Fruit fly (Drosophila melanogaster) whole organism, prepupa: Measurements from ENCODE around the gene CG13248.

Experiments used
- Blimp-1 ChIP-seq: fragments of 200-800 bp; sonication (Bioruptor generic); optimal IDR thresholded peaks from 3 replicates; lab custom pipeline; 2017; ENCODE audit warnings: missing biosample characterization, missing genetic modification characterization, mild to moderate bottlenecking, moderate library complexity, missing genetic modification reagents
- CG10631 ChIP-seq: fragments of 200-800 bp; sonication (Bioruptor generic); optimal IDR thresholded peaks from 2 replicates; lab custom pipeline; 2016; ENCODE audit warnings: missing biosample characterization, missing genetic modification characterization
- CG15336 ChIP-seq: fragments of 200-800 bp; sonication (Bioruptor generic); IDR thresholded peaks from 2 replicates; pipeline ENCODE4 v1.3.6; 2022; ENCODE audit warnings: missing biosample characterization, missing genetic modification characterization
- CG1621 ChIP-seq: fragments of 200-800 bp; sonication (Bioruptor generic); optimal IDR thresholded peaks from 3 replicates; lab custom pipeline; 2018; ENCODE audit warnings: missing biosample characterization, mild to moderate bottlenecking, missing genetic modification characterization
- CG31627 ChIP-seq: fragments of 200-800 bp; sonication (Bioruptor generic); optimal IDR thresholded peaks from 3 replicates; lab custom pipeline; 2016; ENCODE audit warnings: missing biosample characterization, missing genetic modification characterization
- CG32006 ChIP-seq: fragments of 200-800 bp; sonication (Bioruptor generic); optimal IDR thresholded peaks from 3 replicates; lab custom pipeline; 2017; ENCODE audit warnings: missing biosample characterization, mild to moderate bottlenecking, missing genetic modification characterization
- CG6163 ChIP-seq: fragments of 200-800 bp; sonication (Bioruptor generic); IDR thresholded peaks from 3 replicates; pipeline ENCODE4 v1.3.6; 2022; ENCODE audit warnings: missing biosample characterization, missing genetic modification characterization
- CG6276 ChIP-seq: fragments of 200-800 bp; sonication (Bioruptor generic); optimal IDR thresholded peaks from 2 replicates; lab custom pipeline; 2017; ENCODE audit warnings: missing biosample characterization, mild to moderate bottlenecking, missing genetic modification characterization
- CG6808 ChIP-seq: fragments of 200-800 bp; sonication (Bioruptor generic); optimal IDR thresholded peaks from 3 replicates; lab custom pipeline; 2017; ENCODE audit warnings: missing biosample characterization, missing genetic modification characterization, mild to moderate bottlenecking, moderate library complexity, missing genetic modification reagents
- CG8119 ChIP-seq: fragments of 200-800 bp; sonication (Bioruptor generic); IDR thresholded peaks from 3 replicates; pipeline ENCODE4 v1.3.6; 2022; ENCODE audit warnings: missing biosample characterization, missing genetic modification characterization
- CG8319 ChIP-seq: fragments of 200-800 bp; sonication (Bioruptor generic); optimal IDR thresholded peaks from 3 replicates; lab custom pipeline; 2016; ENCODE audit warnings: missing biosample characterization, missing genetic modification characterization
- CG9139 ChIP-seq: fragments of 200-800 bp; sonication (Bioruptor generic); optimal IDR thresholded peaks from 3 replicates; lab custom pipeline; 2017; ENCODE audit warnings: missing biosample characterization, mild to moderate bottlenecking, missing genetic modification characterization
- Eip78C ChIP-seq: fragments of 200-800 bp; sonication (Bioruptor generic); peaks from one replicate; lab custom pipeline; 2016; ENCODE audit warnings: missing biosample characterization, missing genetic modification characterization
- Eip93F ChIP-seq: fragments of 200-800 bp; sonication (Bioruptor generic); optimal IDR thresholded peaks from 2 replicates; lab custom pipeline; 2016; ENCODE audit warnings: missing biosample characterization, mild to moderate bottlenecking, missing genetic modification characterization
- Ets21C ChIP-seq: fragments of 200-800 bp; sonication (Bioruptor generic); optimal IDR thresholded peaks from 3 replicates; lab custom pipeline; 2016; ENCODE audit warnings: missing biosample characterization, missing genetic modification characterization
- Gug ChIP-seq: fragments of 200-800 bp; sonication (Bioruptor generic); IDR thresholded peaks from 2 replicates; pipeline ENCODE4 v1.3.6; 2022; ENCODE audit warnings: missing biosample characterization, missing genetic modification characterization
- Hr38 ChIP-seq: sonication (Bioruptor generic); optimal IDR thresholded peaks from 2 replicates; lab custom pipeline; 2016; ENCODE audit warnings: missing biosample characterization, missing genetic modification characterization
- Hr39 ChIP-seq: fragments of 200-800 bp; sonication (Bioruptor generic); optimal IDR thresholded peaks from 2 replicates; lab custom pipeline; 2016; ENCODE audit warnings: missing biosample characterization, missing genetic modification characterization
- Hr4 ChIP-seq: fragments of 200-800 bp; sonication (Bioruptor generic); optimal IDR thresholded peaks from 3 replicates; lab custom pipeline; 2016; ENCODE audit warnings: missing biosample characterization, missing genetic modification characterization
- Met ChIP-seq: fragments of 200-800 bp; sonication (Bioruptor generic); optimal IDR thresholded peaks from 3 replicates; lab custom pipeline; 2016; ENCODE audit warnings: missing biosample characterization, missing genetic modification characterization
- OdsH ChIP-seq: fragments of 200-800 bp; sonication (Bioruptor generic); optimal IDR thresholded peaks from 3 replicates; lab custom pipeline; 2016; ENCODE audit warnings: missing biosample characterization, missing genetic modification characterization
- Sox102F ChIP-seq: fragments of 200-800 bp; sonication (Bioruptor generic); optimal IDR thresholded peaks from 2 replicates; lab custom pipeline; 2016; ENCODE audit warnings: missing biosample characterization, mild to moderate bottlenecking, missing genetic modification characterization
- Sox14 ChIP-seq: fragments of 200-800 bp; sonication (Bioruptor generic); optimal IDR thresholded peaks from 3 replicates; lab custom pipeline; 2016; ENCODE audit warnings: missing biosample characterization, missing genetic modification characterization
- Sox15 ChIP-seq: fragments of 200-800 bp; sonication (Bioruptor generic); optimal IDR thresholded peaks from 3 replicates; lab custom pipeline; 2016; ENCODE audit warnings: missing biosample characterization, missing genetic modification characterization
- cyc ChIP-seq: fragments of 200-800 bp; sonication (Bioruptor generic); optimal IDR thresholded peaks from 3 replicates; lab custom pipeline; 2016; ENCODE audit warnings: missing biosample characterization, missing genetic modification characterization
- dac ChIP-seq: fragments of 200-800 bp; sonication (Bioruptor generic); optimal IDR thresholded peaks from 2 replicates; lab custom pipeline; 2017; ENCODE audit warnings: missing biosample characterization, mild to moderate bottlenecking, missing genetic modification characterization
- dsx ChIP-seq: fragments of 200-800 bp; optimal IDR thresholded peaks from 3 replicates; lab custom pipeline; 2019; ENCODE audit warnings: missing biosample characterization, mild to moderate bottlenecking, missing genetic modification characterization, moderate library complexity; ENCODE audit not compliant: poor library complexity, severe bottlenecking
- esn ChIP-seq: fragments of 200-800 bp; sonication (Bioruptor generic); optimal IDR thresholded peaks from 2 replicates; lab custom pipeline; 2016; ENCODE audit warnings: missing biosample characterization, mild to moderate bottlenecking, missing genetic modification characterization, moderate library complexity
- fkh ChIP-seq: fragments of 200-800 bp; sonication (Bioruptor generic); optimal IDR thresholded peaks from 3 replicates; lab custom pipeline; 2017; ENCODE audit warnings: missing biosample characterization, mild to moderate bottlenecking, missing genetic modification characterization, moderate library complexity
- lz ChIP-seq: fragments of 200-800 bp; sonication (Bioruptor generic); optimal IDR thresholded peaks from 3 replicates; lab custom pipeline; 2016; ENCODE audit warnings: missing biosample characterization, missing genetic modification characterization
- spab ChIP-seq: fragments of 200-800 bp; sonication (Bioruptor generic); optimal IDR thresholded peaks from 2 replicates; lab custom pipeline; 2017; ENCODE audit warnings: missing biosample characterization, mild to moderate bottlenecking, missing genetic modification characterization, missing genetic modification reagents
- ss ChIP-seq, 2 experiments: fragments of 200-800 bp; sonication (Bioruptor generic); optimal IDR thresholded peaks; 2 replicates in 1 of 2; 3 replicates in 1 of 2; lab custom pipeline; 2017 to 2018; ENCODE audit warnings: mild to moderate bottlenecking in 2 of 2, missing biosample characterization in 2 of 2, missing genetic modification characterization in 2 of 2, moderate library complexity in 1 of 2
- svp ChIP-seq: fragments of 200-800 bp; sonication (Bioruptor generic); peaks from one replicate; lab custom pipeline; 2016; ENCODE audit warnings: missing biosample characterization, missing genetic modification characterization
- topi ChIP-seq: fragments of 200-800 bp; sonication (Bioruptor generic); optimal IDR thresholded peaks from 3 replicates; lab custom pipeline; 2016; ENCODE audit warnings: missing biosample characterization, missing genetic modification characterization
- vri ChIP-seq: fragments of 200-800 bp; sonication (Bioruptor generic); optimal IDR thresholded peaks from 3 replicates; lab custom pipeline; 2016; ENCODE audit warnings: missing biosample characterization, mild to moderate bottlenecking, missing genetic modification characterization

The CG13248 gene

DNA sequence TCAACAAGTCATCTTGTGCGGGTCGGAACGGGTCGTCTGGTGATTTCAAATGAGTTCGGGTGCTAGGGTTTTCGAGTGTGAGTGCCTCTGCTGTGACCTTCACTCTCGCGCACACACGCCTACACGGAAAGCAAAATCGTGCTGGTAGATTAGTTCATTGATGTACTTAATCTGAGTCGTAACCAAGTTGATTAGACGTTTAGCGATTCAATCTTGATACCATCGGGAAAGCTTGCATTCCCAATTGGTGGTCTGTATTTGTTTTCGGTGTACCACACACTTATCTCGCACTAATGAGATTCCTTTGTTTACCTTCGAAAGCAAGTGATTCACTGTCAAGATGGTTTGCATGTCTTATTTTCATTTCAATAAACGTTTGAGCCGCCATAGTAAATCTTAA is 21.4 kb downstream of the CG13248 start:
- TF ChIP-seq Eip78C (peak; percentile 41), cyc (GFP tag; lab: Kevin White, UChicago) (no peak), Hr39 (GFP tag; lab: Kevin White, UChicago) (peak; percentile 24), Sox14 (GFP tag; lab: Kevin White, UChicago) (peak; percentile 16), Ets21C (GFP tag; lab: Kevin White, UChicago) (no peak), CG8319 (peak; percentile 3), OdsH (GFP tag; lab: Kevin White, UChicago) (no peak), CG31627 (GFP tag; lab: Kevin White, UChicago) (peak; percentile 25), esn (peak; percentile 26), svp (peak; percentile 91), fkh (GFP tag; lab: Kevin White, UChicago) (peak; percentile 51), vri (GFP tag; lab: Kevin White, UChicago) (peak; percentile 63), Blimp-1 (GFP tag; lab: Kevin White, UChicago) (no peak)

DNA sequence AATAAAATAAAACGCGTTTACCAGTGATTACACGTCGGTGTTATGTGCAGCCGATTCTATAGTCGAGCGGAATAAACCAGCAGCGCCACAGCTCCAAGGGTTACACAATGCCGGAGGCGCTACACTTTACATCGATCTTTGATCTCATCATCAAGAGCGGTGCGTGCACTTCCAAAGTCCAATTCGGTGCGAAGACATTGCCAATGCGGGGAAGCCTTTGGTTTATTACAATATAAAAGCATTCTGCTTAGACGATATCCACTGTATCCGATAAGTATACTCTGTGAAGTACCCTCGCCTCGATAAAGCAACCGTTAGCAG is 22.6 kb downstream of the CG13248 start:
- TF ChIP-seq CG6808 (peak; percentile 62), Hr38 (GFP tag; lab: Kevin White, UChicago) (no peak), Eip78C (peak; percentile 27), dac (GFP tag; lab: Kevin White, UChicago) (no peak), CG1621 (tag; lab: Kevin White, UChicago) (peak; percentile 3), OdsH (GFP tag; lab: Kevin White, UChicago) (no peak), spab (GFP tag; lab: Kevin White, UChicago) (peak; percentile 18), Blimp-1 (GFP tag; lab: Kevin White, UChicago) (no peak), topi (GFP tag; lab: Kevin White, UChicago) (no peak), ss (GFP tag; optimal IDR thresholded peaks at IDR 0.05; lab: Kevin White, UChicago) (peak in 1 of 2 experiments; percentile 68), CG32006 (GFP tag; lab: Kevin White, UChicago) (no peak), lz (GFP tag; lab: Kevin White, UChicago) (no peak), CG6163 (no peak), CG8119 (GFP tag; lab: Robert Waterston, UW) (0 out of 3 replicates have a peak, but pooled peaks have one; percentile 16), Met (GFP tag; lab: Kevin White, UChicago) (no peak), CG6276 (GFP tag; lab: Kevin White, UChicago) (peak; percentile 43), CG9139 (GFP tag; lab: Kevin White, UChicago) (peak; percentile 49), CG8319 (no peak), Eip93F (GFP tag; lab: Kevin White, UChicago) (no peak), svp (no peak), dsx (GFP tag; lab: Kevin White, UChicago) (no peak)
- TF ChIP-seq, all 60 proteins: peak for 8

DNA sequence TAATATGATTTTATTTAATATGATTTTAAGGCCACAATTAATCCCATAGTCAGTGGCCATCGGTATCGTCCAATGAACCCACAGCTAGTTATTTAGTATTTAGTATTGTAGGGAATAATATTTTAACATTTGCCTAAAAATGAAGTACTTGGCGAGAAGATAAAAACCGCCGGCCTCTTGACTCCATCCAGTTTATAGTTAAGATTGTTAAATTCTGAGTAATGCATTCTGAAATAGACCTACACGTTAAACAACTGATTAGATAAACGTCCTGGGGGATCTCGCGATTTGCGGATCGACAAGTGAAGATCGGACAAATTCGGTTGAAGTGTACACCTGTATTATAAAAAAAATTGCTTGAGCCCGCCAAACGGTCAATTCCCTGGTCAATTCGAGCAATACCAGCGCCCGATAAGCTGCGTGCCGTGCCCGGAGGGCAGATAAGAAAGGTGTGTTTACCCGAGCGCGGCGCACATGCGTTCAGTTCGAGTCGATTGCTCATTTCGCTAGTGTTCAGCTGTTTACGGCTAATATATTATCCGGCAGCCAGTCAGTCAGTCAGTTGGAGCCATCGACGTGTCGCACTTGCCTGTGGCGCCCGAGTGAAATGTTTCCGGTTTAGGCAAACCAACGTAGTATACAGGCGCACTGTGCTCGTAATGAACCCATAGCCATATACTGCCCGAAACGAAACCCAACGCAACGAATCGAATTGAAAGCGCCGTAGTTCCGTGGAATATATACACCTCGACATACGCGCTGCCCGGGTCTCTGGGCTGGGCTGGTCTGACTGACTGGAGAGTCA is 23.1 kb downstream of the CG13248 start:
- no peak for TF ChIP-seq Sox102F (GFP tag; lab: Kevin White, UChicago)
- no peak for TF ChIP-seq CG1621 (tag; lab: Kevin White, UChicago)
- TF ChIP-seq fkh (GFP tag; lab: Kevin White, UChicago), result peak; percentile 26
- peak; percentile 24 for TF ChIP-seq Eip78C
- no peak for TF ChIP-seq CG9139 (GFP tag; lab: Kevin White, UChicago)
- peak; percentile 44 for TF ChIP-seq vri (GFP tag; lab: Kevin White, UChicago)
- TF ChIP-seq CG6808, result no peak
- TF ChIP-seq svp, result peak; percentile 88
- no peak for TF ChIP-seq CG6276 (GFP tag; lab: Kevin White, UChicago)
- TF ChIP-seq CG10631 (GFP tag; lab: Kevin White, UChicago), result no peak
- TF ChIP-seq Blimp-1 (GFP tag; lab: Kevin White, UChicago), result no peak
- TF ChIP-seq CG6163, result peak; percentile 23; the same call in 1 of the 3 replicates
- TF ChIP-seq, all 60 proteins: peak for 5

DNA sequence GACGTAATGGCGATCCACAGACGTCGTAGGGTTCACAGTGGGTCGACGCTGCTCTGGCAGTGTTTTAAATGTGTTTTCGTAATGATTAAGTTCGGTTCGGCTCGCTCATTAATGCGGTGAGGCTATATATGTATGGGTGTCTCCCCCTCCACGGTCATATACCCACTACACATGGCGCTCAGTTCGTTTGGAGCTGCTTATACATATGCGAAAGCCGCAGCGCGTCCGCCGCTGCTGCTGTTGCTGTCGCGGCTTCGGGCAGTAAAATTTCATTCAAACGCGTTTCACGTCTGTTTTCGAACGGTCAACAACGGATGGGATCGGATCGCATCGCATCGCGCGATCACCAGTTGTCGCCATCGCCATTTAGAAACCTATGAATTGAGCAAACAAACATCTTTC is 24.4 kb downstream of the CG13248 start:
- TF ChIP-seq CG9139 (GFP tag; lab: Kevin White, UChicago) (no peak), CG31627 (GFP tag; lab: Kevin White, UChicago) (no peak), Hr4 (GFP tag; lab: Kevin White, UChicago) (no peak), svp (peak; percentile 98), CG1621 (tag; lab: Kevin White, UChicago) (peak; percentile 4), fkh (GFP tag; lab: Kevin White, UChicago) (peak; percentile 57), CG6276 (GFP tag; lab: Kevin White, UChicago) (peak; percentile 50), Gug (GFP tag; lab: Robert Waterston, UW) (no peak), CG15336 (GFP tag; lab: Robert Waterston, UW) (peak; percentile 18; the same call in 1 of the 2 replicates), Sox15 (no peak)
